Worm (Caenorhabditis elegans) whole organism, L3 larva: Measurements from ENCODE around the gene W08E12.9.
"Not testable (repeated sequence)": the region's sequence is repeated elsewhere in the genome, so short reads cannot be mapped to it uniquely, and the experiment has no call there.

Experiments used
- R02D3.7 ChIP-seq: fragments of 150-350 bp; optimal IDR thresholded peaks from 2 replicates; lab custom pipeline; 2014; ENCODE audit warnings: missing biosample characterization, missing genetic modification characterization
- ZK546.5 ChIP-seq: sonication (generic microtip); optimal IDR thresholded peaks from 2 replicates; lab custom pipeline; 2017; ENCODE audit warnings: missing biosample characterization, missing genetic modification characterization
- aly-2 ChIP-seq: fragments of 150-350 bp; optimal IDR thresholded peaks from 2 replicates; lab custom pipeline; 2014; ENCODE audit warnings: missing biosample characterization, missing genetic modification characterization
- ama-1 ChIP-seq: fragments of 150-350 bp; optimal IDR thresholded peaks from 2 replicates; lab custom pipeline; 2018
- ceh-28 ChIP-seq: fragments of 150-350 bp; optimal IDR thresholded peaks from 2 replicates; lab custom pipeline; 2014; ENCODE audit warnings: missing biosample characterization, missing genetic modification reagents, missing genetic modification characterization
- ceh-82 ChIP-seq: fragments of 150-350 bp; optimal IDR thresholded peaks from 2 replicates; lab custom pipeline; 2014; ENCODE audit warnings: missing biosample characterization, missing genetic modification characterization
- daf-12 ChIP-seq: fragments of 150-350 bp; optimal IDR thresholded peaks from 2 replicates; lab custom pipeline; 2014; ENCODE audit warnings: missing biosample characterization, missing genetic modification reagents, missing genetic modification characterization
- egl-27 ChIP-seq: sonication (generic microtip); optimal IDR thresholded peaks from 4 replicates; lab custom pipeline; 2017; ENCODE audit warnings: missing biosample characterization, missing genetic modification reagents, missing genetic modification characterization
- egl-5 ChIP-seq: fragments of 150-350 bp; optimal IDR thresholded peaks from 2 replicates; lab custom pipeline; 2017; ENCODE audit warnings: missing biosample characterization, missing genetic modification reagents, missing genetic modification characterization, inconsistent platforms
- elt-1 ChIP-seq: fragments of 150-350 bp; optimal IDR thresholded peaks from 2 replicates; lab custom pipeline; 2014; ENCODE audit warnings: missing biosample characterization, missing genetic modification characterization
- elt-2 ChIP-seq: sonication (generic microtip); optimal IDR thresholded peaks from 2 replicates; lab custom pipeline; 2016; ENCODE audit warnings: missing genetic modification reagents, mild to moderate bottlenecking, missing genetic modification characterization, missing compliant biosample characterization
- eor-1 ChIP-seq, 2 experiments: fragments of 150-350 bp; optimal IDR thresholded peaks; 2 replicates each; lab custom pipeline; 2014 to 2018; ENCODE audit warnings: missing biosample characterization in 2 of 2, missing genetic modification characterization in 2 of 2
- fkh-10 ChIP-seq: sonication (generic microtip); optimal IDR thresholded peaks from 2 replicates; lab custom pipeline; 2017; ENCODE audit warnings: missing biosample characterization, missing genetic modification reagents, missing genetic modification characterization
- fkh-2 ChIP-seq: fragments of 150-350 bp; optimal IDR thresholded peaks from 2 replicates; lab custom pipeline; 2014; ENCODE audit warnings: missing biosample characterization, missing genetic modification reagents, missing genetic modification characterization
- fos-1 ChIP-seq: fragments of 150-350 bp; optimal IDR thresholded peaks from 2 replicates; lab custom pipeline; 2014; ENCODE audit warnings: missing biosample characterization, missing genetic modification characterization
- hmg-11 ChIP-seq: sonication (generic microtip); optimal IDR thresholded peaks from 2 replicates; lab custom pipeline; 2016; ENCODE audit warnings: missing genetic modification characterization, missing compliant biosample characterization
- jun-1 ChIP-seq: fragments of 150-350 bp; optimal IDR thresholded peaks from 2 replicates; lab custom pipeline; 2014; ENCODE audit warnings: missing biosample characterization, missing genetic modification reagents, missing genetic modification characterization
- lin-15B ChIP-seq: fragments of 150-350 bp; optimal IDR thresholded peaks from 2 replicates; lab custom pipeline; 2014; ENCODE audit warnings: missing biosample characterization, missing genetic modification characterization
- lin-39 ChIP-seq: fragments of 150-350 bp; optimal IDR thresholded peaks from 2 replicates; lab custom pipeline; 2018; ENCODE audit warnings: missing biosample characterization, missing genetic modification reagents, missing genetic modification characterization
- lsy-12 ChIP-seq: sonication (generic microtip); optimal IDR thresholded peaks from 2 replicates; lab custom pipeline; 2016; ENCODE audit warnings: mild to moderate bottlenecking, missing genetic modification characterization, missing compliant biosample characterization
- mdl-1 ChIP-seq: fragments of 150-350 bp; optimal IDR thresholded peaks from 2 replicates; lab custom pipeline; 2014; ENCODE audit warnings: missing biosample characterization, missing genetic modification characterization
- nfya-1 ChIP-seq: sonication (generic microtip); optimal IDR thresholded peaks from 2 replicates; lab custom pipeline; 2017; ENCODE audit warnings: missing genetic modification characterization, mild to moderate bottlenecking, missing compliant biosample characterization, antibody characterized with exemption, moderate library complexity; ENCODE audit not compliant: insufficient read depth
- nhr-11 ChIP-seq: fragments of 150-350 bp; optimal IDR thresholded peaks from 2 replicates; lab custom pipeline; 2014; ENCODE audit warnings: missing biosample characterization, missing genetic modification characterization
- nhr-12 ChIP-seq: fragments of 150-350 bp; optimal IDR thresholded peaks from 2 replicates; lab custom pipeline; 2014; ENCODE audit warnings: missing biosample characterization, missing genetic modification characterization
- nhr-23 ChIP-seq: fragments of 150-350 bp; optimal IDR thresholded peaks from 2 replicates; lab custom pipeline; 2014; ENCODE audit warnings: missing biosample characterization, missing genetic modification reagents, missing genetic modification characterization
- nhr-237 ChIP-seq: fragments of 150-350 bp; optimal IDR thresholded peaks from 2 replicates; lab custom pipeline; 2014; ENCODE audit warnings: missing biosample characterization, missing genetic modification characterization
- nhr-25 ChIP-seq: sonication (generic microtip); optimal IDR thresholded peaks from 2 replicates; lab custom pipeline; 2017; ENCODE audit warnings: missing biosample characterization, missing genetic modification characterization
- nhr-28 ChIP-seq: fragments of 150-350 bp; optimal IDR thresholded peaks from 2 replicates; lab custom pipeline; 2014; ENCODE audit warnings: missing biosample characterization, missing genetic modification characterization
- nhr-43 ChIP-seq: sonication (generic microtip); optimal IDR thresholded peaks from 2 replicates; lab custom pipeline; 2016; ENCODE audit warnings: mild to moderate bottlenecking, missing genetic modification characterization, missing compliant biosample characterization; ENCODE audit not compliant: poor library complexity, severe bottlenecking
- nhr-67 ChIP-seq: fragments of 150-350 bp; optimal IDR thresholded peaks from 2 replicates; lab custom pipeline; 2014; ENCODE audit warnings: missing biosample characterization, missing genetic modification characterization
- nhr-76 ChIP-seq: fragments of 150-350 bp; sonication (generic microtip); optimal IDR thresholded peaks from 5 replicates; lab custom pipeline; 2014; ENCODE audit warnings: missing biosample characterization, missing genetic modification characterization
- nhr-77 ChIP-seq: fragments of 150-350 bp; optimal IDR thresholded peaks from 2 replicates; lab custom pipeline; 2014; ENCODE audit warnings: missing biosample characterization, missing genetic modification characterization
- pha-4 ChIP-seq: fragments of 150-350 bp; optimal IDR thresholded peaks from 2 replicates; lab custom pipeline; 2014; ENCODE audit warnings: missing biosample characterization, missing genetic modification reagents, missing genetic modification characterization
- pqm-1 ChIP-seq: fragments of 150-350 bp; optimal IDR thresholded peaks from 2 replicates; lab custom pipeline; 2017; ENCODE audit warnings: missing biosample characterization, missing genetic modification characterization, inconsistent platforms
- sea-2 ChIP-seq: fragments of 150-350 bp; sonication (generic microtip); optimal IDR thresholded peaks from 4 replicates; lab custom pipeline; 2014; ENCODE audit warnings: missing biosample characterization, missing genetic modification reagents, missing genetic modification characterization
- snpc-4 ChIP-seq: fragments of 150-350 bp; optimal IDR thresholded peaks from 2 replicates; lab custom pipeline; 2014; ENCODE audit warnings: missing biosample characterization, missing genetic modification characterization
- tbx-2 ChIP-seq: sonication (generic microtip); optimal IDR thresholded peaks from 2 replicates; lab custom pipeline; 2016; ENCODE audit warnings: mild to moderate bottlenecking, missing genetic modification characterization, missing compliant biosample characterization
- unc-62 ChIP-seq: fragments of 150-350 bp; sonication (generic microtip); optimal IDR thresholded peaks from 4 replicates; lab custom pipeline; 2014; ENCODE audit warnings: missing biosample characterization, missing genetic modification reagents, missing genetic modification characterization
- ztf-11 ChIP-seq: fragments of 150-350 bp; optimal IDR thresholded peaks from 2 replicates; lab custom pipeline; 2014; ENCODE audit warnings: missing biosample characterization, missing genetic modification characterization
- ztf-4 ChIP-seq: fragments of 150-350 bp; optimal IDR thresholded peaks from 2 replicates; lab custom pipeline; 2014; ENCODE audit warnings: missing biosample characterization, missing genetic modification characterization

Gene W08E12.9

DNA sequence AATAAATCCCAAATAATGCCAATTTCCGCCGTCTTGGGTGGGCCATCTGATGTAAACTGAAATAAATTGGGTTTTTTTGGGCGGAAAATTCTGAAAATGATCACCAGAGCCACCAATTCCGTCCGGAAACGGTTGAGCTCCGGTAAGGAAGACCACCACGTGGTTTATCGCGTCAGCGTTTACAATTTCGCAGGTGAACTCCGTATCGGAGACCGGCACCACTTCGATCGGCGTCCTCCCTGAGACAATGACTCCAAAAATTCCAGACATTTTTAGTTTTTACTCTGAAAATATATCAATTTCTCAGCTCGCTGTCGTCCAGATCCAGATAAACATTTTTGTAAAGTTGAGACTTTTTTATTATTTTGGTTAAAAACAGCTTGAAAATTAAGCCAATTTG lies 29.2 kb upstream of the W08E12.9 start, which contains the start of gene F42A6.6:
F42A6.6 (minus strand) TSS at position 289 of the 400 bp plus-strand sequence.
- TF ChIP-seq ztf-4 (tag; lab: Kevin White, UChicago) (no peak), elt-1 (tag; lab: Kevin White, UChicago) (no peak), lsy-12 (tag; lab: Kevin White, UChicago) (peak; percentile 10), ceh-28 (peak; percentile 10), pha-4 (no peak), nhr-76 (tag; lab: Kevin White, UChicago) (no peak), hmg-11 (tag; lab: Kevin White, UChicago) (no peak), nhr-28 (tag; lab: Kevin White, UChicago) (no peak), nhr-23 (tag; lab: Kevin White, UChicago) (peak; percentile 26), nhr-43 (tag; lab: Kevin White, UChicago) (no peak), mdl-1 (tag; lab: Kevin White, UChicago) (no peak), nhr-25 (tag; lab: Kevin White, UChicago) (peak; percentile 31), jun-1 (no peak), nfya-1 (tag; lab: Kevin White, UChicago) (no peak), egl-27 (tag; lab: Kevin White, UChicago) (no peak), snpc-4 (tag; lab: Kevin White, UChicago) (no peak), nhr-77 (tag; lab: Kevin White, UChicago) (no peak), daf-12 (tag; lab: Kevin White, UChicago) (no peak), ZK546.5 (no peak), ama-1 (lab: Kevin White, UChicago) (peak; percentile 93), fkh-2 (no peak), sea-2 (GFP tag; lab: Kevin White, UChicago) (no peak), tbx-2 (tag; lab: Kevin White, UChicago) (no peak), aly-2 (peak; percentile 13), nhr-67 (tag; lab: Kevin White, UChicago) (no peak), nhr-12 (tag; lab: Kevin White, UChicago) (no peak), fkh-10 (no peak), pqm-1 (tag; lab: Kevin White, UChicago) (no peak), elt-2 (tag; lab: Kevin White, UChicago) (peak; percentile 30), ceh-82 (no peak), nhr-11 (tag; lab: Kevin White, UChicago) (no peak)

DNA sequence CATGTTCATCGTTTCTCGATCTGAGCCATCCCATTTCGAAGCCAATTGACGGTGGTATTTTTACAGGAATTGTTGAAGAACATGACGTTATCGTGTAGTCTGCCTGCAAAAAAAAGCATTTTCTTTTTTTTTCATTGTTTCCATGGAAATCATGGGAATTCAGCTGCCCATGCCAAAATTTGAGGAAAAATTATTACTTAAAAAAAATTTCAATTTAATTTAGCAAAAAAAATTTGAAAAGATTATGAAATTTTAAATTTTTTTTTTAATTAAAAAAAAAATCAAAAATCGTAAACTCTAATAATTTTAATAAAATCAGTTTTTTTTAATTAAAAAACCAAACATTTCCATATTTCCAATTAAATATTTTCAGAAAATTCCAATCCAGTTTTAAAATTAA lies 24.4 kb upstream of the W08E12.9 start, which contains the start of gene F42A6.5:
F42A6.5 (minus strand) TSS at position 101 of the 400 bp plus-strand sequence.
- not testable (repeated sequence) for TF ChIP-seq lin-39 (tag; lab: Kevin White, UChicago); nhr-11 (tag; lab: Kevin White, UChicago); unc-62

DNA sequence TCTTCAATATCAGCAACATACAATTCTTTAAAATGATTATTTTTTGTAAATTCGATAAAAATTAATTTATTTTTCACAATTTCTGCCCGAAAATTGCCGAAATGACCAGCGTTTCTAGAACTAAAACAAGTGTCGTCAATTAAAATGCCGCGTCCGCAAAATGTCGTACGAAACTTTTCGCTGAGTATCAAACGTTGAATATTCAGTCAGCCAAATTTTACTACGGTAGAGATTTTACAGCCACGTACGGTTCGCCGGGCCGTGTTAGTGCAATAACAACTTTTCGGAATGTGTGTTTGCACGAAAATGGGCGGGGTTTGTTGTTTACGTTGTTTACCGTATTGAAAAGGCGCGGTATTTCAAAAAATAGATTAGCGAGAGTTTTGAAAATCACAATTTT lies 5.9 kb upstream of the W08E12.9 start:
- TF ChIP-seq nhr-43 (tag; lab: Kevin White, UChicago): peak; percentile 83
- TF ChIP-seq nhr-25 (tag; lab: Kevin White, UChicago): peak; percentile 31
- peak; percentile 50 for TF ChIP-seq lin-15B (tag; lab: Kevin White, UChicago)
- peak; percentile 40 for TF ChIP-seq nfya-1 (tag; lab: Kevin White, UChicago)
- TF ChIP-seq R02D3.7 (tag; lab: Kevin White, UChicago): peak; percentile 6
- TF ChIP-seq lsy-12 (tag; lab: Kevin White, UChicago): peak; percentile 55
- TF ChIP-seq tbx-2 (tag; lab: Kevin White, UChicago): peak; percentile 20
- TF ChIP-seq nhr-23 (tag; lab: Kevin White, UChicago): peak; percentile 25
- peak; percentile 62 for TF ChIP-seq elt-2 (tag; lab: Kevin White, UChicago)
- TF ChIP-seq, all 47 proteins: peak for 9; not testable (repeated sequence) for 38

DNA sequence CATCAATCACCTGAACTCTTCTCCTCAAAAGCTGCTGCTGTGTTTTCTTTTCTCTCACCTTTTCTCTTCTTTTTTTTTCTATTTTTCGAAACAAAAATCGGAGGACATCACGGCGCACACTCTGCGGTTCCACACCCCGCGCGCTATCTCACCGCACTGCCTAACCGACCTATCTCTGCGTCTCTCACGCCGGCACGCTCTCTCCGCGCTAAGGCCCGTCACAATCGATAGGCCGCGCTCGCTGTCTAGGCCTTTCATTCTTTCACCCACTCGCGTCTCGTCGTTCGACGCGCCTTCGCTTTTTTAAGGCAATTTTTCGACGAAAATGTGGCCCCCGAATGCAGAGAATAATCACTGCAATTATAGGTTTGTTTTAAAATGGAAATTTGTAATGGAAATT lies 3.9 kb upstream of the W08E12.9 start, which contains the start of gene zip-11:
zip-11 (plus strand) TSS at position 34 of the 400 bp plus-strand sequence.
- no peak for TF ChIP-seq ztf-11 (tag; lab: Kevin White, UChicago)
- no peak for TF ChIP-seq pqm-1 (tag; lab: Kevin White, UChicago)
- TF ChIP-seq pha-4: peak; percentile 53
- peak; percentile 91 for TF ChIP-seq nhr-25 (tag; lab: Kevin White, UChicago)
- TF ChIP-seq aly-2: no peak
- TF ChIP-seq nhr-11 (tag; lab: Kevin White, UChicago): no peak
- peak; percentile 41 for TF ChIP-seq nhr-23 (tag; lab: Kevin White, UChicago)
- TF ChIP-seq elt-2 (tag; lab: Kevin White, UChicago): no peak
- TF ChIP-seq ama-1 (lab: Kevin White, UChicago): no peak
- TF ChIP-seq nhr-76 (tag; lab: Kevin White, UChicago): no peak
- TF ChIP-seq ceh-82: no peak
- TF ChIP-seq lin-15B (tag; lab: Kevin White, UChicago): peak; percentile 57
- TF ChIP-seq jun-1: no peak
- TF ChIP-seq fos-1 (tag; lab: Kevin White, UChicago): no peak
- no peak for TF ChIP-seq nhr-12 (tag; lab: Kevin White, UChicago)
- no peak for TF ChIP-seq sea-2 (GFP tag; lab: Kevin White, UChicago)
- no peak for TF ChIP-seq daf-12 (tag; lab: Kevin White, UChicago)
- no peak for TF ChIP-seq nhr-28 (tag; lab: Kevin White, UChicago)
- no peak for TF ChIP-seq egl-27 (tag; lab: Kevin White, UChicago)
- TF ChIP-seq R02D3.7 (tag; lab: Kevin White, UChicago): peak; percentile 30
- TF ChIP-seq nhr-237 (tag; lab: Kevin White, UChicago): no peak
- peak; percentile 79 for TF ChIP-seq ceh-28
- no peak for TF ChIP-seq eor-1 (tag; optimal IDR thresholded peaks at IDR 0.05; lab: Kevin White, UChicago)
- no peak for TF ChIP-seq egl-5 (tag; lab: Kevin White, UChicago)
- no peak for TF ChIP-seq ZK546.5
- no peak for TF ChIP-seq snpc-4 (tag; lab: Kevin White, UChicago)
- no peak for TF ChIP-seq nhr-67 (tag; lab: Kevin White, UChicago)
- TF ChIP-seq nhr-43 (tag; lab: Kevin White, UChicago): peak; percentile 57
- no peak for TF ChIP-seq fkh-2
- peak; percentile 59 for TF ChIP-seq hmg-11 (tag; lab: Kevin White, UChicago)
- TF ChIP-seq tbx-2 (tag; lab: Kevin White, UChicago): peak; percentile 25
- peak; percentile 63 for TF ChIP-seq nfya-1 (tag; lab: Kevin White, UChicago)
- TF ChIP-seq lin-39 (tag; lab: Kevin White, UChicago): no peak
- no peak for TF ChIP-seq fkh-10
